Fruit fly (Drosophila melanogaster) whole organism, prepupa: ENCODE data around the gene rpr.

Source experiments
- CG31627 ChIP-seq: fragments of 200-800 bp; sonication (Bioruptor generic); optimal IDR thresholded peaks from 3 replicates; lab custom pipeline; 2016; ENCODE audit warnings: missing biosample characterization, missing genetic modification characterization
- CG7368 ChIP-seq: fragments of 200-800 bp; sonication (Bioruptor generic); optimal IDR thresholded peaks from 3 replicates; lab custom pipeline; 2016; ENCODE audit warnings: missing biosample characterization, missing genetic modification characterization
- Met ChIP-seq: fragments of 200-800 bp; sonication (Bioruptor generic); optimal IDR thresholded peaks from 3 replicates; lab custom pipeline; 2016; ENCODE audit warnings: missing biosample characterization, missing genetic modification characterization
- vri ChIP-seq: fragments of 200-800 bp; sonication (Bioruptor generic); optimal IDR thresholded peaks from 3 replicates; lab custom pipeline; 2016; ENCODE audit warnings: missing biosample characterization, mild to moderate bottlenecking, missing genetic modification characterization

dm6 chr3L:18398264-18398735 is at the start of gene rpr:
- TF ChIP-seq CG7368 (GFP tag; lab: Kevin White, UChicago) (no peak), CG31627 (GFP tag; lab: Kevin White, UChicago) (no peak), vri (GFP tag; lab: Kevin White, UChicago) (peak; percentile 45), Met (GFP tag; lab: Kevin White, UChicago) (no peak)
